Worm (Caenorhabditis elegans) whole organism, L4/young adult: ENCODE measurements around the gene srxa-9.

Experiments
- W03F9.2 ChIP-seq: fragments of 150-350 bp; optimal IDR thresholded peaks from 2 replicates; lab custom pipeline; 2014; ENCODE audit warnings: missing biosample characterization, missing genetic modification characterization
- dao-5 ChIP-seq: sonication (generic microtip); optimal IDR thresholded peaks from 2 replicates; lab custom pipeline; 2016; ENCODE audit warnings: missing genotype, missing genetic modification characterization, moderate library complexity, missing compliant biosample characterization
- him-1 ChIP-seq: sonication (generic microtip); optimal IDR thresholded peaks from 2 replicates; lab custom pipeline; 2016; ENCODE audit warnings: missing genotype, missing genetic modification reagents, missing genetic modification characterization, missing compliant biosample characterization

The srxa-9 gene

DNA sequence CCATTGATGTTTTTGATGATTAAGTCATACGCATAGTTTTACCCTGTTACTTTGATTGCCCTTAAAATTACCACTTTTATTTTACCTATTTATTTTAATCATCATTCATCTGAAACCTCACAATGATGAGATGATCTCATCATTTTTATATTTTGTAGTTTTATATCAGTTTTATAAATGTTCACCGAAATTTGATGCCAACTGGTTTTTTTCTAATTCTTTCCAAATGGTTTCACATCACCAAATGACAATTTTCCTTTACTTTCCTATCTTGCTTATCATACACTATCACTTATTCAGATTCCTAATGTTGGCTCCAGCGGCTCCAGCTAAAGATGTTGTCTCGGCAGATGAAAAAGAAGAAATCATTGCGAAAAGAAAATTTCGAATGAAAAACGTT is 15.1 kb upstream of the srxa-9 start, which contains the start of gene lin-15A:
Gene lin-15A, plus strand, starts transcription at position 301 of the 400 bp plus-strand sequence.
- TF ChIP-seq him-1 (tag; lab: Kevin White, UChicago) = no peak

DNA sequence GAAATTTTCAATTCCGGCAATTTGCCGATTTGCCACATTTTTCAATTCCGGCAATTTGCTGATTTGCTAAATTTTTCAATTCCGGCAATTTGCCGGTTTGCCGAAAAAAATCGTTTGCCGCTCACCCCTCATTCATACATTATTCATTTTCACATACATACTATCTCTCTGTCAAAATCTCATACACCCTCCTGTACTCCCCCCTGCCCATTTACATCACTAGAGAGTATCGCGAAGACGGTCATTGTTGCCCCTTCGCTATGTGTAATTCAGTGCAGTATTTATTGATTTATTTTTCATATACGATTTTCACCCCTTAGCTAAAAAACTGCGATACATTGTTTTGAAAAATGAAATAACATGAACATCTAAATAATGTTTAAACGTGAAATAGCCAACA is 10.4 kb upstream of the srxa-9 start:
- TF ChIP-seq W03F9.2 (tag; lab: Kevin White, UChicago) (no peak), him-1 (tag; lab: Kevin White, UChicago) (no peak), dao-5 (tag; lab: Kevin White, UChicago) (no peak)

- no peak for TF ChIP-seq W03F9.2 (tag; lab: Kevin White, UChicago)
- TF ChIP-seq dao-5 (tag; lab: Kevin White, UChicago) = no peak
- no peak for TF ChIP-seq him-1 (tag; lab: Kevin White, UChicago)
Measured at ce11 chrX:15740526-15740925, 6.3 kb upstream of the srxa-9 start, which contains the start of gene srg-64. srg-64 (minus strand) TSS chrX:15740626.

- peak; percentile 20 for TF ChIP-seq dao-5 (tag; lab: Kevin White, UChicago)
- peak; percentile 75 for TF ChIP-seq him-1 (tag; lab: Kevin White, UChicago)
- no peak for TF ChIP-seq W03F9.2 (tag; lab: Kevin White, UChicago)
Measured at ce11 chrX:15741852-15742251, 5.0 kb upstream of the srxa-9 start.

DNA sequence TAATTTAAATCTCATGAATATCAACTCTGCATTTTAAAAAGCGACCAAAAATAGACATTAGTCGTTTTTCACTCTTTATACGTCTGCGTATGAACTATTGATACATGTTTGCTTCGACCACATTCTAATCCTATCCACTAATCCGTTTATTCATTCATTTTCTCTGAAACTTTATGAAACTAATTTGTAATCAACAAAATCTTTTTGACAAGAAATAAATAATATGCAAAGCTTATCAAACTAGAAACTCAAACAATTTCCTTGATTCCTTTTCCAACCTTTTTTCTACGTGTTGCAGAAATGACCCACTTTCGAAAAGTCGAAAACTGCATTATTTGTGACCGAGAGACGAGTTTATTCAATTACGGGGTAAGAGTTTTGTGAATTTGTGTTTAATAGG is 4.5 kb upstream of the srxa-9 start, which contains the start of gene nhr-255:
Gene nhr-255, plus strand, starts transcription at position 301 of the 400 bp plus-strand sequence.
- TF ChIP-seq him-1 (tag; lab: Kevin White, UChicago) = no peak
- TF ChIP-seq dao-5 (tag; lab: Kevin White, UChicago) = no peak
- no peak for TF ChIP-seq W03F9.2 (tag; lab: Kevin White, UChicago)

- TF ChIP-seq him-1 (tag; lab: Kevin White, UChicago) = no peak
- TF ChIP-seq dao-5 (tag; lab: Kevin White, UChicago) = no peak
- no peak for TF ChIP-seq W03F9.2 (tag; lab: Kevin White, UChicago)
Measured at ce11 chrX:15747814-15748213, 1.0 kb downstream of the srxa-9 start.

DNA sequence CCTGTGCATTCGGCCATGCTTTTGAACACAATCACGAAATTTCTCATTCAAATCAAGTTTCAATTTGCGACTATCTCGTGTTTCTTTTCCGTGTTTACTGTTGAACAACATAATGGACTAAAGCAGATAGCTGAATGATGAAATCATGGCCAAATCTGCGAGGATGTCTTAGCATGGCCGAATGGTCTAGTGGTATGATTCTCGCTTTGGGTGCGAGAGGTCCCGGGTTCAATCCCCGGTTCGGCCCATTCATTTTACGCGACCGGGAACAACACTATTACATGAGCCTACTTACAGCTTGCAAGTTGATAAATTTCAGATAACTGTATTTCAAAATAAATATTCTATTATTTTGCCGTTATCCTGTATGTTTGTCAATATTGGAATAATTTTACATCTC is 4.4 kb downstream of the srxa-9 start:
- TF ChIP-seq W03F9.2 (tag; lab: Kevin White, UChicago) (no peak), dao-5 (tag; lab: Kevin White, UChicago) (no peak), him-1 (tag; lab: Kevin White, UChicago) (no peak)

DNA sequence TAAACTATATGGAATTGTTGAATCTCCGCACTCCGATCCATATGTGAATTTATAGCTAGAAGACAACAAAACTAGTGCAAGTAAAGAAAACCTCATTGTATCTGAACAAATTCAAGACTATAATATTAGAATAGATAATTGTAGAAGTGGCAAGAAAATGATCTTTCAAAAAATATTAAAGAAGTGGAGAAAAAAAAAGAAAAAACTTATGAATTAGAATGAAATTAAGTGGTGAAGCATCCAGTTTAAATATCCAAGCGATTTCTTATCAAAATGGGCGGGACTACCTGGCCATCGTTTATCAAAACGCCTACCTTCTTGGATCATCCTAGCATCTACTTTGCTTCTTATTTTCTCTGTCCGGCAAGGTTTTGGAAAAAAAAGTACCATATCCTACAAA is 10.4 kb downstream of the srxa-9 start, which contains the start of gene wrt-4:
Gene wrt-4, minus strand, starts transcription at position 101 of the 400 bp plus-strand sequence.
- TF ChIP-seq him-1 (tag; lab: Kevin White, UChicago) (no peak), W03F9.2 (tag; lab: Kevin White, UChicago) (no peak), dao-5 (tag; lab: Kevin White, UChicago) (no peak)

DNA sequence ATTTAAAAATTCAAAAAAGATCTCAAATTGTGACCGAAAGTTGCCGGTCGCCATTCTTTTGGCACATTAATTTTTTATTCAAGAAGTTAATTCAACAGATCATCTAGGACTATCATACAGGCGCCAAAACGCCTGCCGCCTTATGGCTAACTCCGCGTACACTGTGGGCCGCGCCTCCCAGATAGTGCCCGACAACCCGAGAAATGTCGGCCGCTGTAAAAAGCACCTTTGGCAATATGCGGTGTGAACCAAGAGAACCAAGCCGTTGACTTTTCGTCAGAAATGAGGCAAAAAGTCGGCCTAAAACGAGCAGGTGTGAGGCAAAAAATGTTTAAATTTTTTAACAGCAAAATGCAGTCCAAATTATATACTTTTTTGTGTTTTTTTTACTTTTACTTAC is 12.4 kb downstream of the srxa-9 start:
- TF ChIP-seq dao-5 (tag; lab: Kevin White, UChicago) = no peak
- TF ChIP-seq him-1 (tag; lab: Kevin White, UChicago) = no peak
- TF ChIP-seq W03F9.2 (tag; lab: Kevin White, UChicago) = no peak

- TF ChIP-seq him-1 (tag; lab: Kevin White, UChicago) (no peak), W03F9.2 (tag; lab: Kevin White, UChicago) (no peak), dao-5 (tag; lab: Kevin White, UChicago) (no peak)
Measured at ce11 chrX:15766147-15766546, 19.3 kb downstream of the srxa-9 start, which contains the start of gene bus-17. bus-17 (minus strand) TSS chrX:15766354.

- TF ChIP-seq dao-5 (tag; lab: Kevin White, UChicago) (no peak), W03F9.2 (tag; lab: Kevin White, UChicago) (no peak), him-1 (tag; lab: Kevin White, UChicago) (no peak)
Measured at ce11 chrX:15766861-15767260, 20.1 kb downstream of the srxa-9 start.

DNA sequence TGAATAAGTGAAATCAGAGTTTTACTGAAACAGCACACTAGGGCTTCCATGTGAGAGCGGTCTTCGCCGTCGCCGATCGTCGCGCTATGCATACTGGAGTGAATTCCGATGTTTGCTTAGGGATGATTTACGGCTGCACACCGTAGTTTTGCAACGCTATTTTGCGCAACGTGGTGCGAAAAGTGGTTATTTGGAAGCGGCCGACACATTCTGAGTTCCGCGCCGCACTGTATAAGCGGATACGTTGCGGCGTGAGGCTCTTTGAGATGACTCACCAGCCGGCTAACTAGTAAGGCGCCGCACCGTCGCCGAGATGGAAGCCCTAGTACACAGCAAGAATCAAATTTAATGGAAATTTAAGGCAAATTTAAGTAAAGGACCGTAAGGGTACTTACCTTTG is 21.7 kb downstream of the srxa-9 start:
- TF ChIP-seq W03F9.2 (tag; lab: Kevin White, UChicago) (no peak), dao-5 (tag; lab: Kevin White, UChicago) (no peak), him-1 (tag; lab: Kevin White, UChicago) (no peak)

- no peak for TF ChIP-seq him-1 (tag; lab: Kevin White, UChicago)
- TF ChIP-seq W03F9.2 (tag; lab: Kevin White, UChicago) = no peak
- TF ChIP-seq dao-5 (tag; lab: Kevin White, UChicago) = no peak
Measured at ce11 chrX:15769895-15770559, 23.2 kb downstream of the srxa-9 start.

DNA sequence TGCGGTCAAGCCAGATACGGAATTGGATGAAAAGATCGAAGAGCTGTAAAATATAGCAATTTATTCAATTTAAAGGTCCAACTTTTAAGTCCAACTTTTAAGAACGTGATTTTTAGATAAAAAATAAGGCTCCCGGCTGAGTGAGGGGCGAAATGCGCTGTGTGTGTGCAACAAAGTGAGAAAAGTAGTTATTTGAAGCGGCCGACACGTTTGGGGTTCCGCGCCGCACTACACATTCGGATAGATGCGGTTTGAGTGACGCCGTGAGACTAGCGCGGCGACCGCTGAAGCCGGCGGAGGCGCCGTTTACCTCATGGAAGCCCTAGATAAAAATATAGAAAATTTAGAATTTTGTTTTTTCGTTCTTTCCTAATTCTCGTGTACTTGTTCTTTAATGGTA is 24.0 kb downstream of the srxa-9 start:
- TF ChIP-seq W03F9.2 (tag; lab: Kevin White, UChicago) (no peak), dao-5 (tag; lab: Kevin White, UChicago) (no peak), him-1 (tag; lab: Kevin White, UChicago) (no peak)
